Worm (Caenorhabditis elegans): Measurements from ENCODE around the gene T12G3.6.
A peak's percentile ranks its signal among the peaks of the same experiment; 100 is the strongest.

Gene T12G3.6

DNA sequence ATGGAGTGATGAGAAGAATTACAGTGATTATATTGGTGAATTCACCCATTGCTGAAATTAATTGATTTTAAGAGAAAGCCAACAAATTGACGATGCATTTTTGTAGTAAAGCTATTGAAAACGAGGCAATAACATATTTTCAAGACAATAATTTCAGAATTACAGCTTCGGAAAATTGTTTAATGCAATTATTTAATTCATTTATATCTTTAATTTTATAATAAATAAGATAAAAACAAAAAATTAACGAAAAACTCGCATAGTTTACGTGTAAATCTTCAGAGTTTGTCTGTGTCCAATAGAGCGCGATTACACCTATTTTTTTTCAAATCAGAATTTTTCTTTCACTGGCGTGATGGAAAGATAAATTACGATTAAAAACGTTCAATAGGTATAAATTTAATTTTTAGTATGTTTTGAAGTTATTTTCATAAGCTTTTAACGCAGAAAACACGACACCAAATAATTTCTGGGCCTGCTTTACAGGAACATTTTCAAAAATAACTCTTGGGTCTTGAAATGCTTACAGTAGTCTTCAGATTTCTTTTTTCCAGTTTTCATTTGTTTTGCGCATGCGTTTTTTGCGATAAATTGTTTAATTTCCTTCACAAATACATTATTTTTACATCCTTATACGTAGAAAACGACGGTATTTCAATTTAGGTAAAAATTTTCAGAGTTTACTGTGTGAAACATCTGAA is 47.2 kb upstream of the T12G3.6 start, which contains the start of gene tmed-1:
Gene tmed-1, minus strand, starts transcription at position 51 of the 701 bp plus-strand sequence.
- TF ChIP-seq madf-6 (GFP tag; IDR thresholded peaks at IDR 0.05) (peak; percentile 42; the same call in 1 of the 2 replicates), hrde-1 (tag; optimal IDR thresholded peaks at IDR 0.05; ENCODE audit: borderline replicate concordance) (no peak), C17E4.6 (GFP tag; IDR thresholded peaks at IDR 0.05) (no peak), lsy-27 (tag; optimal IDR thresholded peaks at IDR 0.05; ENCODE audit: borderline replicate concordance, insufficient read depth) (no peak), die-1 (tag; optimal IDR thresholded peaks at IDR 0.05) (no peak), ceh-91 (GFP tag; IDR thresholded peaks at IDR 0.05) (0 out of 2 replicates have a peak, but pooled peaks have one; percentile 32), dpl-1 (GFP tag; optimal IDR thresholded peaks at IDR 0.05) (no peak), ekl-4 (GFP tag; IDR thresholded peaks at IDR 0.05) (no peak), lsl-1 (GFP tag; optimal IDR thresholded peaks at IDR 0.05) (peak; percentile 66), F33H1.4 (GFP tag; IDR thresholded peaks at IDR 0.05) (peak; percentile 62)

- TF ChIP-seq ceh-40 (GFP tag; IDR thresholded peaks at IDR 0.05): no peak
- TF ChIP-seq ekl-4 (GFP tag; IDR thresholded peaks at IDR 0.05): no peak
- TF ChIP-seq F22D6.2 (tag; optimal IDR thresholded peaks at IDR 0.05): no peak
- no peak for TF ChIP-seq sea-2 (GFP tag; IDR thresholded peaks at IDR 0.05)
- no peak for TF ChIP-seq Y53F4B.3 (GFP tag; IDR thresholded peaks at IDR 0.05)
- TF ChIP-seq F57A8.1 (GFP tag; optimal IDR thresholded peaks at IDR 0.05): no peak
- TF ChIP-seq nhr-179 (tag; optimal IDR thresholded peaks at IDR 0.05): no peak
- TF ChIP-seq C17E4.6 (GFP tag; IDR thresholded peaks at IDR 0.05): no peak
- no peak for TF ChIP-seq attf-3 (GFP tag; conservative IDR thresholded peaks at IDR 0.05)
- no peak for TF ChIP-seq egl-18 (GFP tag; IDR thresholded peaks at IDR 0.05)
- TF ChIP-seq B0019.2 (GFP tag; conservative IDR thresholded peaks at IDR 0.05): no peak
- TF ChIP-seq let-526 (GFP tag; IDR thresholded peaks at IDR 0.05): no peak
- TF ChIP-seq C06A6.2 (GFP tag; conservative IDR thresholded peaks at IDR 0.05): no peak
- TF ChIP-seq him-1 (tag; optimal IDR thresholded peaks at IDR 0.05): no peak
These were observed 44.4 kb upstream of the T12G3.6 start, which contains the start of gene K08E4.7 for ce11 chrIV:12075497-12075896. K08E4.7 (plus strand) TSS chrIV:12075797.

DNA sequence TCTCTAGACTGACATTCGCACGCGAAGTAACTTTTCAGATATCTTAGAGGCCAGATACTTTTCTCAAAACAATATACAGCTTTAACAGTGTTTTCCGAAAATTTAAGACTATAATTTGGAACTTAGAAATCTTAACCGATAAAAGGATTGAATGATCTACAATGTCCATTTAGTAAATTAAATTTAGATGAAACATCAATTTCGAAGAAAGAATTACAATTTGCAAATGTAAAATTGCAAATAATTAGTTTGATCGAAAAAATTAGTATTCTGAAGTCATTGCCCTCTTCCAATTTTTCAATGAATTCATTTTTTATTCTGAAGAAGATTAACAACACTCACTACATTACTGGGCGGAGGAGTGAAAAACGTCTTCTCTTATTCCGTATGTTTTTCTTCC is 37.5 kb upstream of the T12G3.6 start, which contains the start of gene bath-37:
Gene bath-37, plus strand, starts transcription at position 301 of the 400 bp plus-strand sequence.
- TF ChIP-seq nfya-2 (GFP tag; IDR thresholded peaks at IDR 0.05) (no peak), rcor-1 (GFP tag; IDR thresholded peaks at IDR 0.05) (no peak), B0336.3 (GFP tag; IDR thresholded peaks at IDR 0.05) (no peak), attf-3 (GFP tag; conservative IDR thresholded peaks at IDR 0.05) (no peak), B0035.1 (tag; optimal IDR thresholded peaks at IDR 0.05) (no peak)

DNA sequence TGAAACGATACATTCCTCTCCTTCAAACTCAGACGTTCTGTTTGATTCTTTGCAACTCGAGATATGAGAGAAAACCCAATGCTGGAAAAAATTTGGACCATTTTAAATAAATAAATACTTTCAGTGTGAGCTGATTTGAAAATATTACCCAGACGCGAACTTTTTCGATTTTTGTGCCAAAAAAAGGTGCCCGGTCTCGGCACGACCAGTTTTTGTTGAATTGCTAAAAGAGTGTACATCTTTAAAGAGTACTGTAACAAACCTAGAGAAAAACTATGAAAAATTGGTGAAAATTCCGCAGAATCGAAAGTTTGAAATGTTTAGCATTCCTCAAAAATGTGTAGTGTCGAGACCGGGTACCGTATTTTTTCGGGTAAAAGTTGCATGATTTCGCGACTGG is 30.2 kb upstream of the T12G3.6 start, which contains the start of gene K08E4.8:
Gene K08E4.8, minus strand, starts transcription at position 101 of the 400 bp plus-strand sequence.
- no peak for TF ChIP-seq ceh-58 (GFP tag; IDR thresholded peaks at IDR 0.05)
- TF ChIP-seq ceh-40 (GFP tag; IDR thresholded peaks at IDR 0.05): no peak
- TF ChIP-seq mel-28 (tag; optimal IDR thresholded peaks at IDR 0.05; ENCODE audit: borderline replicate concordance): no peak
- no peak for TF ChIP-seq lsy-27 (tag; optimal IDR thresholded peaks at IDR 0.05; ENCODE audit: borderline replicate concordance, insufficient read depth)
- TF ChIP-seq snpc-1.1 (tag; optimal IDR thresholded peaks at IDR 0.05; ENCODE audit: insufficient read depth): no peak
- TF ChIP-seq ama-1 (optimal IDR thresholded peaks at IDR 0.05): no peak
- no peak for TF ChIP-seq ama-1 (GFP tag; optimal IDR thresholded peaks at IDR 0.05)
- no peak for TF ChIP-seq lir-1 (GFP tag; conservative IDR thresholded peaks at IDR 0.05)
- no peak for TF ChIP-seq madf-3 (GFP tag; IDR thresholded peaks at IDR 0.05)
- no peak for TF ChIP-seq zfh-2 (GFP tag; conservative IDR thresholded peaks at IDR 0.05)
- TF ChIP-seq sea-2 (GFP tag; IDR thresholded peaks at IDR 0.05): no peak
